Fruit fly (Drosophila melanogaster): Measurements from ENCODE around the gene CG10038.
A peak's percentile ranks its signal among the peaks of the same experiment; 100 is the strongest.

Gene CG10038

DNA sequence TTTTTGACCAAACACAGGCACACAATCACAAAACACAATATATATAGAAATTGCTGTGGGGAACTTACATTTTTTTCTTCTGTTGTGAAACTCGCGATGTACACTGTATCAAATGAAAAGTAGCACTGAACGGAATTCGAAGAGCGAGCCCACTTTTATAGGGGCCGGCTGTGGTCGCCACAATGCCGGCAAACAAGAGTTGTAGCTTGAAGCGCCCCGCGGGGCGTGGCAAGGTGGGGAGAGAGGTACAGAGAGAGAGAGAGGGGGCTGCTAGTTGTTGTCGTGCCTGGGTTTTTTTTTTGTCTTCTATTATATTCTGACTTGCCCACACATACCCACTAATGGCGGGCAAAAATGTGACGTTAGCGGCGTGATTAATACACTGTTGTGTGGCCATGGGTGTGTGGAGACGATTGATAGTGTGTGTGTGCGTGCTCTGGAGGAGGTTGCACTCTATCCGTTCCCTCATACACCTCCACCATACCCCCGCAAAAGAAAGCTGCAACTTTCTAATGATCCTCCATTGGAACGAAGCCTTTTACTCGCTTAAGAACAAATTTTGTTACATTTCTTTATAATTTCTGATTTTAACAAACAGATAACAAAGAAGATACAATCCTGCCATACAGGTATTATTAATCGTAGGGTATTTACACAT is 18.8 kb upstream of the CG10038 start, which contains the start of gene GstD1:
Gene GstD1 (minus strand): TSS at position 134 of the 658 bp plus-strand sequence.
- TF ChIP-seq Ets98B (GFP tag; IDR thresholded peaks at IDR 0.05) (peak; percentile 90), D1 (tag; optimal IDR thresholded peaks at IDR 0.05) (no peak), CG17806 (tag; optimal IDR thresholded peaks at IDR 0.05) (peak; percentile 39), Snoo (tag; optimal IDR thresholded peaks at IDR 0.05) (peak; percentile 14), CG9948 (tag; optimal IDR thresholded peaks at IDR 0.05) (peak; percentile 72), CG34367 (tag; optimal IDR thresholded peaks at IDR 0.05) (peak; percentile 17), CG15710 (tag; optimal IDR thresholded peaks at IDR 0.05) (peak; percentile 24), CG8159 (tag; optimal IDR thresholded peaks at IDR 0.05) (peak; percentile 47), CG12605 (GFP tag; IDR thresholded peaks at IDR 0.05) (peak; percentile 75), Pif1A (GFP tag; optimal IDR thresholded peaks at IDR 0.05) (peak; percentile 53), rn (GFP tag; IDR thresholded peaks at IDR 0.05) (no peak), CG13204 (GFP tag; optimal IDR thresholded peaks at IDR 0.05) (no peak), fd96Ca (GFP tag; IDR thresholded peaks at IDR 0.05) (peak; percentile 89; the same call in 2 of the 3 replicates), Pif1B (GFP tag; optimal IDR thresholded peaks at IDR 0.05) (peak; percentile 38), gl (tag; optimal IDR thresholded peaks at IDR 0.05) (no peak), EcR (GFP tag; optimal IDR thresholded peaks at IDR 0.05) (peak; percentile 48), CG10348 (GFP tag; IDR thresholded peaks at IDR 0.05) (peak; percentile 30), CG32121 (GFP tag; IDR thresholded peaks at IDR 0.05) (peak; percentile 92), CG14655 (GFP tag; optimal IDR thresholded peaks at IDR 0.05) (peak; percentile 86), CG4496 (GFP tag; IDR thresholded peaks at IDR 0.05) (peak; percentile 74), CG8301 (tag; optimal IDR thresholded peaks at IDR 0.05) (peak; percentile 88)

DNA sequence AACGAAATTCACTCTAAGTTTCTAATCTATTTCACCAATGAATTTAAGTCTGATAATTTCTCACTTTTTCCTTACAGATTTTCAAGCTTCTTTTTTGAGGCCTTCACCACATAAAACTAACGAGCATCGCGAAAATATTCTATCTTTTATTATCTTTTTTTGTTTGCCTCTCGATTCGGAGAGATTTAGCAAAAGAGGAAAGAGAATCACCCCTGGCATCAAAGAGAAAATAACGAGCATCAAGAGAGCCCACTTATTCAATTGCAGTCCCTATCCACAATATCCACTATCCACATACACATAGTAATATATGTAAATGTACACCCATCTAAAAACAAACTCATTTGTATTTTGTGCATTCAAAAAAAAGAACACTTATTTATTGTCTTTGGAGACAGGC is 17.0 kb upstream of the CG10038 start, which contains the start of gene GstD9:
Gene GstD9 (minus strand): TSS at position 101 of the 400 bp plus-strand sequence.
- TF ChIP-seq D1 (tag; optimal IDR thresholded peaks at IDR 0.05) (no peak), CG17806 (tag; optimal IDR thresholded peaks at IDR 0.05) (no peak), Pif1A (GFP tag; optimal IDR thresholded peaks at IDR 0.05) (no peak), Pif1B (GFP tag; optimal IDR thresholded peaks at IDR 0.05) (no peak), CG14655 (GFP tag; optimal IDR thresholded peaks at IDR 0.05) (no peak), EcR (GFP tag; optimal IDR thresholded peaks at IDR 0.05) (no peak), gl (tag; optimal IDR thresholded peaks at IDR 0.05) (no peak), CG12605 (GFP tag; IDR thresholded peaks at IDR 0.05) (no peak), CG32121 (GFP tag; IDR thresholded peaks at IDR 0.05) (no peak), CG9948 (tag; optimal IDR thresholded peaks at IDR 0.05) (no peak), CG8159 (tag; optimal IDR thresholded peaks at IDR 0.05) (no peak), CG8301 (tag; optimal IDR thresholded peaks at IDR 0.05) (no peak), CG10348 (GFP tag; IDR thresholded peaks at IDR 0.05) (no peak), CG15710 (tag; optimal IDR thresholded peaks at IDR 0.05) (no peak), CG4496 (GFP tag; IDR thresholded peaks at IDR 0.05) (no peak), fd96Ca (GFP tag; IDR thresholded peaks at IDR 0.05) (no peak), CG34367 (tag; optimal IDR thresholded peaks at IDR 0.05) (no peak), rn (GFP tag; IDR thresholded peaks at IDR 0.05) (no peak), Snoo (tag; optimal IDR thresholded peaks at IDR 0.05) (no peak)

DNA sequence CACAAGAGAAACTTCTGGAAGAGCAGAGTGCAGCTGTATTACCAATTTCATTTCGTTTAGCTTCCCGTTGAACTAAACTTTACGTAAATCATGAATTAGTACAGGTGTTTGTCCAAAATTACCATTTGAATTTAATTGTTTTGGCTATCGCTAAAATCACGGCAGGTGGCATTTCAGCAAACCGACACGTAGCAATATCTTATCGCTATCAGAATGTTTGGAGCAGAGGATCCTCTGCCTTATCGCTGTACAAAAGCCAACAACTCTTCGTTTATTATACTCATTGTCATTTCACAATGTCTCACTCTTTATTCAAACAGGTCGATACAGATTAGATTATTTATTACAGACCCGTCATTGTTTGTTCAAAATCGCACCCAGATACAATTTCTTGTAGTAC is 15.4 kb upstream of the CG10038 start:
- TF ChIP-seq fd96Ca (GFP tag; IDR thresholded peaks at IDR 0.05) (no peak), CG10348 (GFP tag; IDR thresholded peaks at IDR 0.05) (no peak), CG8159 (tag; optimal IDR thresholded peaks at IDR 0.05) (no peak), CG32121 (GFP tag; IDR thresholded peaks at IDR 0.05) (no peak), D1 (tag; optimal IDR thresholded peaks at IDR 0.05) (no peak), EcR (GFP tag; optimal IDR thresholded peaks at IDR 0.05) (no peak), gl (tag; optimal IDR thresholded peaks at IDR 0.05) (no peak), CG34367 (tag; optimal IDR thresholded peaks at IDR 0.05) (no peak), Pif1A (GFP tag; optimal IDR thresholded peaks at IDR 0.05) (no peak), Pif1B (GFP tag; optimal IDR thresholded peaks at IDR 0.05) (no peak), Ets98B (GFP tag; IDR thresholded peaks at IDR 0.05) (no peak), CG12605 (GFP tag; IDR thresholded peaks at IDR 0.05) (no peak), CG15710 (tag; optimal IDR thresholded peaks at IDR 0.05) (no peak), Snoo (tag; optimal IDR thresholded peaks at IDR 0.05) (no peak), CG9948 (tag; optimal IDR thresholded peaks at IDR 0.05) (no peak), CG14655 (GFP tag; optimal IDR thresholded peaks at IDR 0.05) (no peak), CG17806 (tag; optimal IDR thresholded peaks at IDR 0.05) (no peak), CG4496 (GFP tag; IDR thresholded peaks at IDR 0.05) (no peak)

DNA sequence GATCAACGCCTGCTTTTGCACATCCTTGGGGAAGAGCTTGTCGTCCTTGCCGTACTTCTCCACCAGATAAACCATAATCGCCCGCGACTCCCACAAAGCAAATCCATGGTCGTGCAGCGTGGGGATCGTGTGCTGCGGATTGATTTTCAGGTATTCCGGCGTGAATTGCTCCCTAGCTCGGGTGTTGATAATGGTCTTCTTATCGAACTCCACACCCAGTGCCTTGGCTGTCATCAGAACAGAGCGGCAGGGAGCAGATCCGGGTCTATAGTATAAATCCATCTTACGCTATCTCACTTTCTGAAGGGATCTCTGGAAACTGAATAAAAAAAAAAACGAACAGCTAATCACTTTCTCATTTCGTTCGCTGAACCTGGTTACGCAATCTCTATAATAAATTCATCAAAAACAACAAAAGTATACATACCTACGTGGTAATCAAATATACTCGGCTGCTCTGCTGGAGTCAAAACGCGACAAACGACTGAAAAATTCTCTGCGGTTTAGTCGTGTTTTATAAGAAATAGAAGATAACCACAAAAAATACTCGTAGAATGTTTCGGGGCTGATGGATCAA is 14.9 kb upstream of the CG10038 start, which contains the start of gene GstD10:
Gene GstD10 (minus strand): TSS at position 472 of the 577 bp plus-strand sequence.
- TF ChIP-seq D1 (tag; optimal IDR thresholded peaks at IDR 0.05): no peak
- no peak for TF ChIP-seq fd96Ca (GFP tag; IDR thresholded peaks at IDR 0.05)
- no peak for TF ChIP-seq CG15710 (tag; optimal IDR thresholded peaks at IDR 0.05)
- no peak for TF ChIP-seq CG8159 (tag; optimal IDR thresholded peaks at IDR 0.05)
- no peak for TF ChIP-seq CG12605 (GFP tag; IDR thresholded peaks at IDR 0.05)
- TF ChIP-seq EcR (GFP tag; optimal IDR thresholded peaks at IDR 0.05): no peak
- no peak for TF ChIP-seq CG32121 (GFP tag; IDR thresholded peaks at IDR 0.05)
- TF ChIP-seq CG13204 (GFP tag; optimal IDR thresholded peaks at IDR 0.05): no peak
- TF ChIP-seq Pif1B (GFP tag; optimal IDR thresholded peaks at IDR 0.05): no peak
- TF ChIP-seq CG4496 (GFP tag; IDR thresholded peaks at IDR 0.05): no peak
- no peak for TF ChIP-seq gl (tag; optimal IDR thresholded peaks at IDR 0.05)
- no peak for TF ChIP-seq rn (GFP tag; IDR thresholded peaks at IDR 0.05)

DNA sequence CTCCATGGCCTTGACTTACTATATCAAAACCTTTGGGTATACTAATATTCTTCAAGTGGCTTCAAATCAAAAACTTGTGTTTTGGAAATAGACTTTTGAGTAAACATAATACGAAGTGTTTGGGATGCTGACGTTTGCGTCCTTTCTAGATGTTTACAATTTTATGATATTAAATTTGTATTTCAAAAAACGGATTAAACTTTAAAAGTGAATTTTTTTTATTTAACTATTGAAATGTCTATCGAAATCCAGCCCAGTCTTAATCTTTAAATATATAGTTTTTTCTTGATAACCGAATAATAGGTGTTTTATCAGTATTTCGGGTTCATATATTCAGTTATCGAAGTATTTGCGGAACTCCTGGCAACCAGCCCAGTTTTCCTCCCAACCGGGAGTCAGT is 14.1 kb upstream of the CG10038 start, which contains the start of gene Tim17a1:
Gene Tim17a1 (minus strand): TSS at position 101 of the 400 bp plus-strand sequence.
- TF ChIP-seq Ets98B (GFP tag; IDR thresholded peaks at IDR 0.05): no peak
- no peak for TF ChIP-seq CG10348 (GFP tag; IDR thresholded peaks at IDR 0.05)
- no peak for TF ChIP-seq D1 (tag; optimal IDR thresholded peaks at IDR 0.05)
- TF ChIP-seq CG9948 (tag; optimal IDR thresholded peaks at IDR 0.05): no peak
- TF ChIP-seq CG17806 (tag; optimal IDR thresholded peaks at IDR 0.05): no peak
